Fruit fly (Drosophila melanogaster) whole organism, embryonic: ENCODE results near the gene CG31131.

Source experiments
- Abd-B ChIP-seq: fragments of 200-800 bp; sonication (Bioruptor generic); optimal IDR thresholded peaks from 2 replicates; lab custom pipeline; 2018; ENCODE audit warnings: missing biosample characterization, mild to moderate bottlenecking, missing genetic modification characterization, moderate library complexity
- Atf3 ChIP-seq: fragments of 200-800 bp; sonication (Bioruptor generic); optimal IDR thresholded peaks from 3 replicates; lab custom pipeline; 2016; ENCODE audit warnings: missing biosample characterization, missing genetic modification characterization
- CG10543 ChIP-seq: fragments of 200-800 bp; sonication (Bioruptor generic); optimal IDR thresholded peaks from 3 replicates; lab custom pipeline; 2017; ENCODE audit warnings: missing biosample characterization, mild to moderate bottlenecking, missing genetic modification characterization, moderate library complexity
- CG10654 ChIP-seq: fragments of 200-800 bp; sonication (Bioruptor generic); optimal IDR thresholded peaks from 2 replicates; lab custom pipeline; 2016; ENCODE audit warnings: missing biosample characterization, missing genetic modification characterization
- CG11398 ChIP-seq: fragments of 200-800 bp; sonication (Bioruptor generic); optimal IDR thresholded peaks from 2 replicates; lab custom pipeline; 2016; ENCODE audit warnings: missing biosample characterization, missing genetic modification characterization
- CG12071 ChIP-seq: fragments of 200-800 bp; sonication (Bioruptor generic); optimal IDR thresholded peaks from 3 replicates; lab custom pipeline; 2018; ENCODE audit warnings: missing biosample characterization, mild to moderate bottlenecking, missing genetic modification characterization
- CG12104 ChIP-seq: fragments of 200-800 bp; sonication (Bioruptor generic); optimal IDR thresholded peaks from 3 replicates; lab custom pipeline; 2016; ENCODE audit warnings: missing biosample characterization, missing genetic modification characterization
- CG12659 ChIP-seq: fragments of 200-800 bp; sonication (Bioruptor generic); optimal IDR thresholded peaks from 3 replicates; lab custom pipeline; 2017; ENCODE audit warnings: mild to moderate bottlenecking, missing biosample characterization, missing genetic modification reagents, missing genetic modification characterization
- CG13287 ChIP-seq: fragments of 200-800 bp; sonication (Bioruptor generic); IDR thresholded peaks from 2 replicates; pipeline ENCODE4 v1.3.6; 2022; ENCODE audit warnings: missing biosample characterization, missing genetic modification characterization; ENCODE audit not compliant: partially characterized antibody
- CG15514 ChIP-seq: fragments of 200-800 bp; sonication (Bioruptor generic); optimal IDR thresholded peaks from 3 replicates; lab custom pipeline; 2017; ENCODE audit warnings: missing biosample characterization, missing genetic modification characterization, mild to moderate bottlenecking, moderate library complexity, missing genetic modification reagents
- CG17359 ChIP-seq: fragments of 200-800 bp; sonication (Bioruptor generic); optimal IDR thresholded peaks from 3 replicates; lab custom pipeline; 2018; ENCODE audit warnings: missing biosample characterization, mild to moderate bottlenecking, missing genetic modification characterization, moderate library complexity
- CG17361 ChIP-seq: fragments of 200-800 bp; sonication (Bioruptor generic); IDR thresholded peaks from 3 replicates; pipeline ENCODE4 v1.3.6; 2022; ENCODE audit warnings: missing biosample characterization, missing genetic modification characterization
- CG2889 ChIP-seq: fragments of 200-800 bp; sonication (Bioruptor generic); IDR thresholded peaks from 3 replicates; pipeline ENCODE4 v1.3.6; 2022; ENCODE audit warnings: missing biosample characterization, missing genetic modification characterization
- CG30403 ChIP-seq: fragments of 200-800 bp; sonication (Bioruptor generic); optimal IDR thresholded peaks from 3 replicates; lab custom pipeline; 2016; ENCODE audit warnings: missing biosample characterization, missing genetic modification characterization
- CG32772 ChIP-seq: fragments of 200-800 bp; sonication (Bioruptor generic); IDR thresholded peaks from 2 replicates; pipeline ENCODE4 v1.3.6; 2022; ENCODE audit warnings: missing biosample characterization, missing genetic modification characterization
- CG6654 ChIP-seq: fragments of 200-800 bp; sonication (Bioruptor generic); optimal IDR thresholded peaks from 2 replicates; lab custom pipeline; 2017; ENCODE audit warnings: missing biosample characterization, mild to moderate bottlenecking, missing genetic modification characterization
- Deaf1 ChIP-seq: fragments of 200-800 bp; optimal IDR thresholded peaks from 3 replicates; lab custom pipeline; 2019; ENCODE audit warnings: missing biosample characterization, mild to moderate bottlenecking, missing genetic modification characterization, moderate library complexity
- Dp ChIP-seq: fragments of 200-800 bp; sonication (Bioruptor generic); optimal IDR thresholded peaks from 2 replicates; lab custom pipeline; 2018; ENCODE audit warnings: missing biosample characterization, mild to moderate bottlenecking, missing genetic modification characterization, moderate library complexity
- E2f2 ChIP-seq: fragments of 200-800 bp; sonication (Bioruptor generic); IDR thresholded peaks from 2 replicates; pipeline ENCODE4 v1.3.6; 2022; ENCODE audit warnings: missing biosample characterization, missing genetic modification characterization
- H2.0 ChIP-seq: fragments of 200-800 bp; sonication (Bioruptor generic); IDR thresholded peaks from 2 replicates; pipeline ENCODE4 v1.3.6; 2022; ENCODE audit warnings: missing biosample characterization, missing genetic modification characterization
- HLH54F ChIP-seq: fragments of 200-800 bp; sonication (Bioruptor generic); optimal IDR thresholded peaks from 3 replicates; lab custom pipeline; 2016; ENCODE audit warnings: missing biosample characterization, missing genetic modification characterization
- Mad ChIP-seq: fragments of 200-800 bp; sonication (Bioruptor generic); optimal IDR thresholded peaks from 2 replicates; lab custom pipeline; 2016; ENCODE audit warnings: missing biosample characterization, missing genetic modification characterization
- Nf-YB ChIP-seq: fragments of 200-800 bp; sonication (Bioruptor generic); optimal IDR thresholded peaks from 3 replicates; lab custom pipeline; 2019; ENCODE audit warnings: missing biosample characterization, mild to moderate bottlenecking, missing genetic modification characterization, moderate library complexity
- Six4 ChIP-seq: fragments of 200-800 bp; sonication (Bioruptor generic); optimal IDR thresholded peaks from 2 replicates; lab custom pipeline; 2016; ENCODE audit warnings: missing biosample characterization, missing genetic modification characterization
- Sry-β ChIP-seq: fragments of 200-800 bp; sonication (Bioruptor generic); optimal IDR thresholded peaks from 2 replicates; lab custom pipeline; 2018; ENCODE audit warnings: missing biosample characterization, mild to moderate bottlenecking, missing genetic modification characterization, moderate library complexity
- Sry-δ ChIP-seq: fragments of 200-800 bp; sonication (Bioruptor generic); optimal IDR thresholded peaks from 2 replicates; lab custom pipeline; 2016; ENCODE audit warnings: missing biosample characterization, missing genetic modification characterization
- bcd ChIP-seq: fragments of 200-800 bp; sonication (Bioruptor generic); optimal IDR thresholded peaks from 2 replicates; lab custom pipeline; 2017; ENCODE audit warnings: missing biosample characterization, mild to moderate bottlenecking, missing genetic modification characterization
- btn ChIP-seq: fragments of 200-800 bp; sonication (Bioruptor generic); optimal IDR thresholded peaks from 2 replicates; lab custom pipeline; 2016; ENCODE audit warnings: missing biosample characterization, missing genetic modification characterization
- cad ChIP-seq: fragments of >200 bp; optimal IDR thresholded peaks from 2 replicates; lab custom pipeline; 2017; ENCODE audit warnings: missing biosample characterization, missing genetic modification characterization
- crc ChIP-seq: fragments of 200-800 bp; sonication (Bioruptor generic); optimal IDR thresholded peaks from 2 replicates; lab custom pipeline; 2016; ENCODE audit warnings: missing biosample characterization, missing genetic modification characterization
- cwo ChIP-seq: fragments of 200-800 bp; sonication (Bioruptor generic); optimal IDR thresholded peaks from 3 replicates; lab custom pipeline; 2017; ENCODE audit warnings: missing biosample characterization, missing genetic modification characterization, mild to moderate bottlenecking, moderate library complexity, missing genetic modification reagents
- dmrt11E ChIP-seq: fragments of 200-800 bp; sonication (Bioruptor generic); optimal IDR thresholded peaks from 3 replicates; lab custom pipeline; 2018; ENCODE audit warnings: missing biosample characterization, mild to moderate bottlenecking, missing genetic modification characterization, moderate library complexity
- dmrt99B ChIP-seq: fragments of 200-800 bp; sonication (Bioruptor generic); optimal IDR thresholded peaks from 2 replicates; lab custom pipeline; 2018; ENCODE audit warnings: missing biosample characterization, mild to moderate bottlenecking, missing genetic modification characterization, moderate library complexity
- esg ChIP-seq: fragments of 200-800 bp; sonication (Bioruptor generic); conservative IDR thresholded peaks from 2 replicates; pipeline ENCODE4 v1.3.6; 2022; ENCODE audit warnings: missing biosample characterization, missing genetic modification characterization
- gem ChIP-seq: fragments of 200-800 bp; sonication (Bioruptor generic); optimal IDR thresholded peaks from 2 replicates; lab custom pipeline; 2019; ENCODE audit warnings: missing biosample characterization, mild to moderate bottlenecking, missing genetic modification characterization, moderate library complexity
- grau ChIP-seq: fragments of 200-800 bp; optimal IDR thresholded peaks from 3 replicates; lab custom pipeline; 2019; ENCODE audit warnings: missing biosample characterization, mild to moderate bottlenecking, missing genetic modification characterization, moderate library complexity
- hbn ChIP-seq: fragments of 200-800 bp; sonication (Bioruptor generic); IDR thresholded peaks from 2 replicates; pipeline ENCODE4 v1.3.6; 2022; ENCODE audit warnings: missing biosample characterization, missing genetic modification characterization; ENCODE audit not compliant: partially characterized antibody
- insv ChIP-seq, 2 experiments: fragments of 200-800 bp; sonication (Bioruptor generic); optimal IDR thresholded peaks; 3 replicates each; lab custom pipeline; 2016 to 2018; ENCODE audit warnings: missing biosample characterization in 2 of 2, missing genetic modification characterization in 2 of 2
- lmd ChIP-seq: fragments of 200-800 bp; sonication (Bioruptor generic); IDR thresholded peaks from 2 replicates; pipeline ENCODE4 v1.3.6; 2022; ENCODE audit warnings: missing biosample characterization, missing genetic modification characterization
- mirr ChIP-seq: fragments of 200-800 bp; sonication (Bioruptor generic); optimal IDR thresholded peaks from 3 replicates; lab custom pipeline; 2018; ENCODE audit warnings: missing biosample characterization, mild to moderate bottlenecking, missing genetic modification characterization
- row ChIP-seq: fragments of 200-800 bp; sonication (Bioruptor generic); IDR thresholded peaks from 3 replicates; pipeline ENCODE4 v1.3.6; 2022; ENCODE audit warnings: missing biosample characterization, missing genetic modification characterization
- sc ChIP-seq, 3 experiments: fragments of >200 bp in 2 of 3; fragments of 200-800 bp in 1 of 3; sonication (Bioruptor generic) in 1 of 3; optimal IDR thresholded peaks; 2 replicates in 2 of 3; 3 replicates in 1 of 3; lab custom pipeline; 2017; ENCODE audit warnings: mild to moderate bottlenecking in 1 of 3, missing biosample characterization in 1 of 3, missing genetic modification characterization in 1 of 3, missing genetic modification reagents in 1 of 3
- schlank ChIP-seq: fragments of 200-800 bp; sonication (Bioruptor generic); optimal IDR thresholded peaks from 2 replicates; lab custom pipeline; 2018; ENCODE audit warnings: missing biosample characterization, mild to moderate bottlenecking, missing genetic modification characterization
- sd ChIP-seq: fragments of 200-800 bp; sonication (Bioruptor generic); optimal IDR thresholded peaks from 3 replicates; lab custom pipeline; 2018; ENCODE audit warnings: missing biosample characterization, mild to moderate bottlenecking, missing genetic modification characterization, moderate library complexity
- shn ChIP-seq: fragments of 200-800 bp; sonication (Bioruptor generic); optimal IDR thresholded peaks from 3 replicates; lab custom pipeline; 2016; ENCODE audit warnings: missing biosample characterization, missing genetic modification characterization
- slou ChIP-seq: fragments of 200-800 bp; sonication (Bioruptor generic); optimal IDR thresholded peaks from 3 replicates; lab custom pipeline; 2016; ENCODE audit warnings: missing biosample characterization, missing genetic modification characterization
- trem ChIP-seq: fragments of 200-800 bp; optimal IDR thresholded peaks from 3 replicates; lab custom pipeline; 2019; ENCODE audit warnings: missing biosample characterization, mild to moderate bottlenecking, missing genetic modification characterization, moderate library complexity
- vvl ChIP-seq: fragments of 200-800 bp; sonication (Bioruptor generic); IDR thresholded peaks from 2 replicates; pipeline ENCODE4 v1.3.6; 2022; ENCODE audit warnings: missing biosample characterization, missing genetic modification characterization

The CG31131 gene

DNA sequence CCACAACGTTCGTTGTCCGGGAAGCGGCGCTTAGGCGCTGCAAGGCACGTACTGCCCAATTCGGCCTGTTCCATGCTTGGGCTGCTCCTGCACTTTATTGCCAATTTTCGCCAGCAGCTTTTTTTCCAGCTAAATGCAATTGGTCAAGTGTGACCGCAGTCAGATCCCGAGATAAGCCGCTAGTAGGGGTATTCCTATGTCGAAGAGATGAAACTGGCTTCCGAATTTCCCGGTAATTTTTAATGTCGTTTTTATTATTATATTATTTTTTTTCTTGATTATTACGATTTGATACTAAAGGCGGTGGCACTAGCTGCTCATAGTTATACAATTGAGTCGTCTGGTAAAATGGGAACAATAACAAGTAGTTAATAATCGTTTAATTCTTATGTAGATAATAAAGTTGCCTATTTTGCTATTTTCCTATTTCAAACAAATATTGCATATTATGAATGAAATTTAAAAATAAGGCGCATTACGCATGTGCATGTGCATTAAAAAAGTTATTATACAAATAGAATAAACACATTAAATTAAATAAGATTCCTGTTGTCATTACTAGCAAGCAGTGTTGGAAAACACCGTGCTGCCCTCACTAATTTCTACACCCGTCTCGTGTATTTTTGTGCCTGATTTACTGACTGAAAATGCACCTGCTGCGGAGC, 46.5 kb downstream of the CG31131 start, which contains the start of the genes CG5003 and mRpS22 (continued):
- peak; percentile 61 for TF ChIP-seq vvl (GFP tag; lab: Robert Waterston, UW)
- TF ChIP-seq grau (tag; lab: Kevin White, UChicago): peak; percentile 68
- peak; percentile 50 for TF ChIP-seq bcd (GFP tag; lab: Kevin White, UChicago)
- TF ChIP-seq CG10543 (GFP tag; lab: Kevin White, UChicago): peak; percentile 80
- TF ChIP-seq CG2889 (GFP tag; lab: Robert Waterston, UW): no peak
- peak; percentile 35; the same call in 1 of the 2 replicates for TF ChIP-seq esg
- peak; percentile 7 for TF ChIP-seq HLH54F (GFP tag; lab: Kevin White, UChicago)
- peak; percentile 42 for TF ChIP-seq Nf-YB (GFP tag; lab: Kevin White, UChicago)
- TF ChIP-seq cwo (GFP tag; lab: Kevin White, UChicago): peak; percentile 27
- TF ChIP-seq slou: peak; percentile 66
- TF ChIP-seq dmrt11E: peak; percentile 47
- no peak for TF ChIP-seq cad (GFP tag; lab: Kevin White, UChicago)
- no peak for TF ChIP-seq Six4 (GFP tag; lab: Kevin White, UChicago)
- TF ChIP-seq sc (optimal IDR thresholded peaks at IDR 0.05; lab: Kevin White, UChicago): no peak
- no peak for TF ChIP-seq sc (GFP tag; optimal IDR thresholded peaks at IDR 0.05; lab: Kevin White, UChicago)
- TF ChIP-seq CG11398 (GFP tag; lab: Kevin White, UChicago): no peak
- TF ChIP-seq CG15514: peak; percentile 13
- peak in 1 of 2 experiments; percentile 22 for TF ChIP-seq insv (GFP tag; optimal IDR thresholded peaks at IDR 0.05; lab: Kevin White, UChicago)
- peak; percentile 11 for TF ChIP-seq trem (tag; lab: Kevin White, UChicago)
- peak; percentile 23 for TF ChIP-seq CG17359
- no peak for TF ChIP-seq schlank
- no peak for TF ChIP-seq CG12071
- no peak for TF ChIP-seq shn
- peak; percentile 81 for TF ChIP-seq Sry-β
- peak; percentile 79 for TF ChIP-seq gem (tag; lab: Kevin White, UChicago)
- peak; percentile 27; the same call in 1 of the 2 replicates for TF ChIP-seq CG13287 (GFP tag; lab: Robert Waterston, UW)
- no peak for TF ChIP-seq btn (GFP tag; lab: Kevin White, UChicago)
- peak; percentile 78 for TF ChIP-seq Abd-B (GFP tag; lab: Kevin White, UChicago)
- 0 out of 2 replicates have a peak, but pooled peaks have one; percentile 54 for TF ChIP-seq CG32772 (GFP tag; lab: Robert Waterston, UW)
- peak; percentile 24; the same call in 1 of the 2 replicates for TF ChIP-seq lmd (GFP tag; lab: Robert Waterston, UW)
- no peak for TF ChIP-seq crc (GFP tag; lab: Kevin White, UChicago)
- TF ChIP-seq Deaf1: peak; percentile 22
- peak; percentile 16; the same call in 1 of the 2 replicates for TF ChIP-seq E2f2
- TF ChIP-seq row (GFP tag; lab: Robert Waterston, UW): peak; percentile 83
- peak; percentile 69 for TF ChIP-seq CG12104
- TF ChIP-seq CG6654 (GFP tag; lab: Kevin White, UChicago): peak; percentile 32
- peak; percentile 3 for TF ChIP-seq mirr (GFP tag; lab: Kevin White, UChicago)
- TF ChIP-seq H2.0 (GFP tag; lab: Robert Waterston, UW): peak; percentile 28
- peak; percentile 27 for TF ChIP-seq Mad (GFP tag; lab: Kevin White, UChicago)
- TF ChIP-seq CG12659 (GFP tag; lab: Kevin White, UChicago): peak; percentile 64
- peak; percentile 51 for TF ChIP-seq dmrt99B (tag; lab: Kevin White, UChicago)
- TF ChIP-seq CG30403: peak; percentile 86
- TF ChIP-seq Dp (GFP tag; lab: Kevin White, UChicago): peak; percentile 10
- TF ChIP-seq sd (tag; lab: Kevin White, UChicago): no peak
- TF ChIP-seq CG17361 (GFP tag; lab: Robert Waterston, UW): peak; percentile 88; the same call in 2 of the 3 replicates
- peak; percentile 42 for TF ChIP-seq Sry-δ (GFP tag; lab: Kevin White, UChicago)
- TF ChIP-seq hbn (GFP tag; lab: Robert Waterston, UW): no peak
- peak; percentile 11 for TF ChIP-seq Atf3 (GFP tag; lab: Kevin White, UChicago)
- TF ChIP-seq CG10654 (GFP tag; lab: Kevin White, UChicago): peak; percentile 33
